Fruit fly (Drosophila melanogaster) whole organism, wandering third instar larva: Measurements from ENCODE around the gene oc.

Experiments used
- Abd-B ChIP-seq: fragments of >200 bp; optimal IDR thresholded peaks from 2 replicates; lab custom pipeline; 2017; ENCODE audit warnings: missing biosample characterization, missing genetic modification characterization
- CG32264 ChIP-seq: fragments of 200-800 bp; sonication (Bioruptor generic); optimal IDR thresholded peaks from 2 replicates; lab custom pipeline; 2016; ENCODE audit warnings: missing biosample characterization, missing genetic modification characterization
- CrebA ChIP-seq: fragments of 200-800 bp; sonication (Bioruptor generic); optimal IDR thresholded peaks from 2 replicates; lab custom pipeline; 2016; ENCODE audit warnings: missing biosample characterization, mild to moderate bottlenecking, missing genetic modification characterization, borderline replicate concordance
- Hr78 ChIP-seq: fragments of >200 bp; optimal IDR thresholded peaks from 2 replicates; lab custom pipeline; 2017; ENCODE audit warnings: missing biosample characterization, missing genetic modification characterization
- Vsx2 ChIP-seq: fragments of 200-300, 225-300 bp; sonication (Bioruptor generic); optimal IDR thresholded peaks from 2 replicates; lab custom pipeline; 2018; ENCODE audit warnings: missing biosample characterization, missing genetic modification characterization; ENCODE audit not compliant: partially characterized antibody
- br ChIP-seq: fragments of 200-800 bp; sonication (Bioruptor generic); optimal IDR thresholded peaks from 2 replicates; lab custom pipeline; 2016; ENCODE audit warnings: missing biosample characterization, missing genetic modification characterization
- brk ChIP-seq: fragments of 200-800 bp; sonication (Bioruptor generic); optimal IDR thresholded peaks from 2 replicates; lab custom pipeline; 2016; ENCODE audit warnings: missing biosample characterization, mild to moderate bottlenecking, missing genetic modification characterization
- dsf ChIP-seq: sonication (Bioruptor generic); optimal IDR thresholded peaks from 2 replicates; lab custom pipeline; 2016; ENCODE audit warnings: missing biosample characterization, missing genetic modification characterization, borderline replicate concordance
- fru ChIP-seq: fragments of 200-800 bp; sonication (Bioruptor generic); optimal IDR thresholded peaks from 3 replicates; lab custom pipeline; 2016; ENCODE audit warnings: missing biosample characterization, mild to moderate bottlenecking, missing genetic modification characterization
- h ChIP-seq: fragments of 200-800 bp; sonication (Bioruptor generic); optimal IDR thresholded peaks from 3 replicates; lab custom pipeline; 2016; ENCODE audit warnings: missing biosample characterization, mild to moderate bottlenecking, missing genetic modification characterization
- psq ChIP-seq: fragments of 200-800 bp; sonication (Bioruptor generic); optimal IDR thresholded peaks from 3 replicates; lab custom pipeline; 2017; ENCODE audit warnings: missing biosample characterization, mild to moderate bottlenecking, missing genetic modification characterization, moderate library complexity
- sage ChIP-seq: fragments of 200-800 bp; sonication (Bioruptor generic); optimal IDR thresholded peaks from 2 replicates; lab custom pipeline; 2016; ENCODE audit warnings: missing biosample characterization, mild to moderate bottlenecking, missing genetic modification characterization
- usp ChIP-seq: fragments of >200 bp; optimal IDR thresholded peaks from 2 replicates; lab custom pipeline; 2017; ENCODE audit warnings: missing biosample characterization, missing genetic modification characterization

- TF ChIP-seq psq (GFP tag; lab: Kevin White, UChicago) = no peak
- TF ChIP-seq sage (GFP tag; lab: Kevin White, UChicago) = no peak
- TF ChIP-seq Hr78 (GFP tag; lab: Kevin White, UChicago) = no peak
- TF ChIP-seq fru (GFP tag; lab: Kevin White, UChicago) = peak; percentile 32
- TF ChIP-seq usp (GFP tag; lab: Kevin White, UChicago) = no peak
- TF ChIP-seq h (GFP tag; lab: Kevin White, UChicago) = no peak
- TF ChIP-seq brk (GFP tag; lab: Kevin White, UChicago) = no peak
- no peak for TF ChIP-seq Abd-B
- no peak for TF ChIP-seq Vsx2
- no peak for TF ChIP-seq CrebA
- TF ChIP-seq CG32264 (GFP tag; lab: Kevin White, UChicago) = no peak
- TF ChIP-seq dsf (GFP tag; lab: Kevin White, UChicago) = no peak
- no peak for TF ChIP-seq br (GFP tag; lab: Kevin White, UChicago)
These were observed 23.3 kb downstream of the oc start for dm6 chrX:8627171-8627570.
